Fruit fly (Drosophila melanogaster): Measurements from ENCODE around the gene Ca-alpha1T.

DNA sequence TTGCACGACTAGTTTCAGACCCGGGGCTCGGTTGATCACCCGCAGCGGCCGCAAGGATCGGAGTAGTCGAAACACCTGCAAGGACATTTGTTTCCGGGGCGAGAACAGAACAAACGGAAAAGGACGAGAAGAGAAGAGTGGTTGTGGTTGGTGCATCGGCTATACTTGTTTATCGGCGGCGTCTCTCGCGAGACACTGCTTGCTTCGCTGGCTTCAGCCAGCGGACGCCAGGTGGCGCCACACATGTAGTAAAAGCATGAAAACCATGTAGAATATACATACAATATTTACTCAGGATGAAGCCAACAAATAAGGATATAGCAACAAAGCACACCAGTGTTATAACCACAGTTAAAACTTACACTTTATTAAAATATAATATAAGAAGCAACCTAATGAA lies 82.4 kb downstream of the Ca-alpha1T start:
- no peak for TF ChIP-seq CG32121 (GFP tag; IDR thresholded peaks at IDR 0.05)
- no peak for TF ChIP-seq CG9948 (tag; optimal IDR thresholded peaks at IDR 0.05)
- no peak for TF ChIP-seq EcR (GFP tag; optimal IDR thresholded peaks at IDR 0.05)
- no peak for TF ChIP-seq Ets98B (GFP tag; IDR thresholded peaks at IDR 0.05)
- TF ChIP-seq CG17806 (tag; optimal IDR thresholded peaks at IDR 0.05) = no peak
- TF ChIP-seq rn (GFP tag; IDR thresholded peaks at IDR 0.05) = no peak

All from whole organism, pupa.